Fruit fly (Drosophila melanogaster): Measurements from ENCODE around the gene HP1D3csd.

HP1D3csd gene

DNA sequence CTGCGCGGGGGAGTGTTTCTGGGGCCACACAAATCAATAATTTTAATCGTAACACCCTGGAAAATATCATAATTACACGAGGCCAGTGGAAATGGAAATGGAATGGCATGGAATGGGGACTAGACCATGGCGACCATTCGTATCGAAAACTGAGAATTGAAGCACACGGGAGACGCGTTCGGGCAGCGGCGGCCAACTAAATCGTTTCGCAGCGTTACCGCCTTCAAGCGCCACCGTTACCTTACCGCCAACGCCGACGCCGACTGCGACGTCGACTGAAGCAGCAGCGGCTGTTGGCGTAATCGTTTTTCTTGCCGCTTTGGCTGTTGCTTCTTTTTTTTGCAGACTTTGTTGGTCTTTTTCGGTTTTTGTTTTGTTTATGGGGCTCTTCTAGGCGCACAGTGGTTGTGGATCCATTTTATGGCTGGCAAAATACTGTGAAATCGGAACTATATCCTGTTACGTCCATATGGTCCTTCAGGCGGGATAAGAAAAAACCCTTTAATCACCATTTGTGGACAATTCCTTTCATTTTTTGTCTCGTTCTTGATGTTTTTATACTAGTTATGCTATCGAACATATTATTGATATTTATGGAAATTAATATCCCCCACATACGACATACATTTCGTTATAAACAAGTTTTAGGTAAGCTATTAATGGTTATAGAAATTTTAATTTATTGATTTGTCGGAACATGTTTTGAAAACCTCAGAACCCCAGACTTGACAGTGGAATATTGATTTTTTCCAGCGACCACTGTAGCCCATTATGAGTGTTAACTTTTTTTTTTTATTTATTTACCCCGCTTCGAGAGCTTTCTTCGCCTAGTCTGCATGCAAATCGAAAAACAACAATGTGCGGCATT lies 24.6 kb upstream of the HP1D3csd start (continued):
- no peak for TF ChIP-seq yki (optimal IDR thresholded peaks at IDR 0.05)
- TF ChIP-seq gce (GFP tag; IDR thresholded peaks at IDR 0.05) = no peak
- TF ChIP-seq Fer1 (GFP tag; optimal IDR thresholded peaks at IDR 0.05) = no peak
- no peak for TF ChIP-seq crp (GFP tag; optimal IDR thresholded peaks at IDR 0.05)
- no peak for TF ChIP-seq Opbp (GFP tag; IDR thresholded peaks at IDR 0.05; ENCODE audit: partially characterized antibody)
- no peak for TF ChIP-seq Lhr (GFP tag; optimal IDR thresholded peaks at IDR 0.05)
- TF ChIP-seq trem (tag; optimal IDR thresholded peaks at IDR 0.05) = no peak
- TF ChIP-seq btn (GFP tag; optimal IDR thresholded peaks at IDR 0.05) = no peak
- TF ChIP-seq scrt (GFP tag; optimal IDR thresholded peaks at IDR 0.05) = no peak
- TF ChIP-seq pnt (GFP tag; optimal IDR thresholded peaks at IDR 0.05) = no peak
- no peak for TF ChIP-seq Kr (GFP tag; optimal IDR thresholded peaks at IDR 0.05)
- no peak for TF ChIP-seq CG18599 (GFP tag; optimal IDR thresholded peaks at IDR 0.05)
- TF ChIP-seq CG30431 (GFP tag; optimal IDR thresholded peaks at IDR 0.05) = peak; percentile 8
- TF ChIP-seq CG7372 (GFP tag; IDR thresholded peaks at IDR 0.05) = no peak
- no peak for TF ChIP-seq HLH4C (GFP tag; IDR thresholded peaks at IDR 0.05; ENCODE audit: partially characterized antibody)
- TF ChIP-seq Usf (GFP tag; optimal IDR thresholded peaks at IDR 0.05) = no peak
- TF ChIP-seq mam (GFP tag; optimal IDR thresholded peaks at IDR 0.05) = peak; percentile 16
- TF ChIP-seq Drgx (GFP tag; IDR thresholded peaks at IDR 0.05) = peak; percentile 43
- no peak for TF ChIP-seq GATAe (GFP tag; conservative IDR thresholded peaks at IDR 0.05)
- no peak for TF ChIP-seq ERR (GFP tag; optimal IDR thresholded peaks at IDR 0.05)
- peak; percentile 31; the same call in 1 of the 3 replicates for TF ChIP-seq tgo (GFP tag; IDR thresholded peaks at IDR 0.05)
- TF ChIP-seq CG11456 (GFP tag; IDR thresholded peaks at IDR 0.05) = 0 out of 3 replicates have a peak, but pooled peaks have one; percentile 39
- no peak for TF ChIP-seq Nf-YA (GFP tag; IDR thresholded peaks at IDR 0.05)
- peak; percentile 19 for TF ChIP-seq nmo (GFP tag; optimal IDR thresholded peaks at IDR 0.05)
- TF ChIP-seq tin (GFP tag; optimal IDR thresholded peaks at IDR 0.05) = no peak
- TF ChIP-seq Dip3 (GFP tag; optimal IDR thresholded peaks at IDR 0.05) = no peak
- no peak for TF ChIP-seq ind (GFP tag; optimal IDR thresholded peaks at IDR 0.05)
- TF ChIP-seq Six4 (GFP tag; optimal IDR thresholded peaks at IDR 0.05) = no peak
- no peak for TF ChIP-seq gsb (GFP tag; IDR thresholded peaks at IDR 0.05)
- TF ChIP-seq abd-A (tag; optimal IDR thresholded peaks at IDR 0.05) = peak; percentile 8
- TF ChIP-seq Ets65A (GFP tag) = peak; percentile 75
- no peak for TF ChIP-seq CG9932 (GFP tag; IDR thresholded peaks at IDR 0.05)
- TF ChIP-seq CG31224 (GFP tag; IDR thresholded peaks at IDR 0.05) = no peak
- peak; percentile 94 for TF ChIP-seq sug (tag; optimal IDR thresholded peaks at IDR 0.05)
- TF ChIP-seq Oli (tag; optimal IDR thresholded peaks at IDR 0.05) = peak; percentile 41
- TF ChIP-seq emc (GFP tag; optimal IDR thresholded peaks at IDR 0.05) = no peak
- no peak for TF ChIP-seq Scr (GFP tag; IDR thresholded peaks at IDR 0.05; ENCODE audit: partially characterized antibody)
- peak; percentile 10 for TF ChIP-seq fd96Cb (tag; optimal IDR thresholded peaks at IDR 0.05)
- TF ChIP-seq CG2875 (GFP tag; optimal IDR thresholded peaks at IDR 0.05) = no peak
- TF ChIP-seq aop (GFP tag; IDR thresholded peaks at IDR 0.05) = no peak
- no peak; the same call in 1 of the 2 replicates for TF ChIP-seq Ravus (GFP tag; IDR thresholded peaks at IDR 0.05)
- no peak for TF ChIP-seq Ada2b (GFP tag; IDR thresholded peaks at IDR 0.05)
- peak; percentile 47 for TF ChIP-seq CG2120 (GFP tag; optimal IDR thresholded peaks at IDR 0.05)
- TF ChIP-seq fru (optimal IDR thresholded peaks at IDR 0.05) = no peak
- TF ChIP-seq pfk (GFP tag; optimal IDR thresholded peaks at IDR 0.05) = peak; percentile 55
- TF ChIP-seq cg (GFP tag; optimal IDR thresholded peaks at IDR 0.05) = no peak
- TF ChIP-seq H15 (GFP tag; IDR thresholded peaks at IDR 0.05) = no peak
- no peak for TF ChIP-seq nau (GFP tag; optimal IDR thresholded peaks at IDR 0.05)
- no peak for TF ChIP-seq CG3407 (GFP tag; optimal IDR thresholded peaks at IDR 0.05)
- no peak for TF ChIP-seq Dfd (GFP tag; optimal IDR thresholded peaks at IDR 0.05)
- no peak for TF ChIP-seq grn (GFP tag; optimal IDR thresholded peaks at IDR 0.05)
